Worm (Caenorhabditis elegans) whole organism, young adult: ENCODE measurements around the gene ZK380.4.
"Not testable (repeated sequence)": the region's sequence is repeated elsewhere in the genome, so short reads cannot be mapped to it uniquely, and the experiment has no call there.

ENCODE experiments used
- B0261.1 ChIP-seq: sonication (generic microtip); optimal IDR thresholded peaks from 2 replicates; lab custom pipeline; 2016; ENCODE audit warnings: mild to moderate bottlenecking, missing genetic modification characterization, moderate library complexity, missing compliant biosample characterization
- D2030.7 ChIP-seq: fragments of 200-800 bp; sonication (Bioruptor generic); IDR thresholded peaks from 2 replicates; pipeline ENCODE4 v1.3.6; 2022; ENCODE audit warnings: missing genetic modification reagents, missing genetic modification characterization, missing compliant biosample characterization
- F10E7.11 ChIP-seq: sonication (generic microtip); optimal IDR thresholded peaks from 2 replicates; lab custom pipeline; 2017; ENCODE audit warnings: mild to moderate bottlenecking, missing genetic modification characterization, moderate library complexity, missing compliant biosample characterization
- F57A8.1 ChIP-seq: fragments of 200-800 bp; sonication (Bioruptor generic); optimal IDR thresholded peaks from 2 replicates; lab custom pipeline; 2018; ENCODE audit warnings: mild to moderate bottlenecking, missing genetic modification characterization, moderate library complexity, missing compliant biosample characterization
- K11D2.4 ChIP-seq: fragments of 200-800 bp; sonication (Bioruptor generic); IDR thresholded peaks from 2 replicates; pipeline ENCODE4 v1.3.6; 2022; ENCODE audit warnings: missing genetic modification reagents, missing genetic modification characterization, missing compliant biosample characterization
- T07F8.4 ChIP-seq: sonication (generic microtip); optimal IDR thresholded peaks from 2 replicates; lab custom pipeline; 2016; ENCODE audit warnings: mild to moderate bottlenecking, missing genetic modification characterization, moderate library complexity, missing compliant biosample characterization
- Y56A3A.18 ChIP-seq: fragments of 200-800 bp; sonication (Bioruptor generic); IDR thresholded peaks from 2 replicates; pipeline ENCODE4 v1.3.6; 2022; ENCODE audit warnings: missing genetic modification reagents, missing genetic modification characterization, missing compliant biosample characterization
- ama-1 ChIP-seq, 3 experiments: fragments of 150-350 bp in 1 of 3; sonication (generic microtip) in 2 of 3; optimal IDR thresholded peaks; 2 replicates each; lab custom pipeline; 2014 to 2018; ENCODE audit warnings: missing biosample characterization in 2 of 3, missing genetic modification characterization in 2 of 3, missing genetic modification reagents in 2 of 3
- aptf-2 ChIP-seq: fragments of 200-800 bp; sonication (Bioruptor generic); conservative IDR thresholded peaks from 2 replicates; pipeline ENCODE4 v1.3.6; 2022; ENCODE audit warnings: missing genetic modification reagents, missing genetic modification characterization, missing compliant biosample characterization
- athp-1 ChIP-seq: sonication (generic microtip); optimal IDR thresholded peaks from 2 replicates; lab custom pipeline; 2017; ENCODE audit warnings: mild to moderate bottlenecking, missing genetic modification characterization, missing compliant biosample characterization
- ceh-27 ChIP-seq: fragments of 200-800 bp; sonication (Bioruptor generic); optimal IDR thresholded peaks from 2 replicates; lab custom pipeline; 2018; ENCODE audit warnings: mild to moderate bottlenecking, missing genetic modification characterization, moderate library complexity, missing compliant biosample characterization
- ceh-91 ChIP-seq: fragments of 200-800 bp; sonication (Bioruptor generic); IDR thresholded peaks from 2 replicates; pipeline ENCODE4 v1.3.6; 2022; ENCODE audit warnings: missing genetic modification reagents, missing genetic modification characterization, missing compliant biosample characterization
- chd-7 ChIP-seq: sonication (generic microtip); optimal IDR thresholded peaks from 2 replicates; lab custom pipeline; 2016; ENCODE audit warnings: mild to moderate bottlenecking, missing genetic modification characterization, moderate library complexity, missing compliant biosample characterization
- die-1 ChIP-seq: sonication (generic microtip); optimal IDR thresholded peaks from 2 replicates; lab custom pipeline; 2016; ENCODE audit warnings: missing genotype, mild to moderate bottlenecking, missing genetic modification characterization, missing compliant biosample characterization
- dox-1 ChIP-seq: fragments of 200-800 bp; sonication (Bioruptor generic); IDR thresholded peaks from 2 replicates; pipeline ENCODE4 v1.3.6; 2022; ENCODE audit warnings: missing genetic modification reagents, missing genetic modification characterization, missing compliant biosample characterization
- egrh-3 ChIP-seq: fragments of 200-800 bp; sonication (Bioruptor generic); IDR thresholded peaks from 2 replicates; pipeline ENCODE4 v1.3.6; 2022; ENCODE audit warnings: missing genetic modification reagents, missing genetic modification characterization, missing compliant biosample characterization
- fkh-3 ChIP-seq: sonication (generic microtip); optimal IDR thresholded peaks from 2 replicates; lab custom pipeline; 2016; ENCODE audit warnings: mild to moderate bottlenecking, missing genetic modification characterization, missing compliant biosample characterization
- him-1 ChIP-seq: sonication (generic microtip); optimal IDR thresholded peaks from 2 replicates; lab custom pipeline; 2016; ENCODE audit warnings: missing genotype, missing genetic modification reagents, missing genetic modification characterization, missing compliant biosample characterization
- hmg-1.2 ChIP-seq: fragments of 200-800 bp; sonication (Bioruptor generic); IDR thresholded peaks from 2 replicates; pipeline ENCODE4 v1.3.6; 2022; ENCODE audit warnings: missing genetic modification reagents, missing genetic modification characterization, missing compliant biosample characterization
- lin-26 ChIP-seq: fragments of 200-800 bp; sonication (Bioruptor generic); IDR thresholded peaks from 2 replicates; pipeline ENCODE4 v1.3.6; 2022; ENCODE audit warnings: missing genetic modification reagents, missing genetic modification characterization, missing compliant biosample characterization
- madf-6 ChIP-seq: fragments of 200-800 bp; sonication (Bioruptor generic); IDR thresholded peaks from 2 replicates; pipeline ENCODE4 v1.3.6; 2022; ENCODE audit warnings: missing genetic modification reagents, missing genetic modification characterization, missing compliant biosample characterization
- nfyb-1 ChIP-seq: fragments of 200-800 bp; sonication (Bioruptor generic); IDR thresholded peaks from 2 replicates; pipeline ENCODE4 v1.3.6; 2022; ENCODE audit warnings: missing genetic modification reagents, missing genetic modification characterization, missing compliant biosample characterization
- nhr-120 ChIP-seq: fragments of 200-800 bp; sonication (Bioruptor generic); IDR thresholded peaks from 2 replicates; pipeline ENCODE4 v1.3.6; 2022; ENCODE audit warnings: missing genetic modification characterization, missing compliant biosample characterization
- nhr-90 ChIP-seq: sonication (generic microtip); optimal IDR thresholded peaks from 2 replicates; lab custom pipeline; 2016; ENCODE audit warnings: missing genotype, mild to moderate bottlenecking, missing genetic modification characterization, missing compliant biosample characterization
- rpc-1 ChIP-seq, 2 experiments: fragments of 150-350 bp in 1 of 2; sonication (generic microtip) in 1 of 2; optimal IDR thresholded peaks; 2 replicates each; lab custom pipeline; 2014 to 2018; ENCODE audit warnings: missing biosample characterization in 1 of 2, missing genetic modification characterization in 1 of 2, missing genetic modification reagents in 1 of 2, missing genotype in 1 of 2
- snpc-3.4 ChIP-seq: sonication (generic microtip); optimal IDR thresholded peaks from 2 replicates; lab custom pipeline; 2017; ENCODE audit warnings: missing genetic modification characterization, mild to moderate bottlenecking, missing compliant biosample characterization, antibody characterized with exemption, moderate library complexity, missing genotype, missing genetic modification reagents
- tbp1 ChIP-seq: fragments of 200-800 bp; sonication (Bioruptor generic); optimal IDR thresholded peaks from 2 replicates; lab custom pipeline; 2018; ENCODE audit warnings: mild to moderate bottlenecking, missing genetic modification characterization, missing compliant biosample characterization
- xnd-1 ChIP-seq: sonication (generic microtip); optimal IDR thresholded peaks from 2 replicates; lab custom pipeline; 2016; ENCODE audit warnings: missing genotype, missing genetic modification reagents, missing genetic modification characterization, missing compliant biosample characterization
- ztf-18 ChIP-seq: sonication (generic microtip); optimal IDR thresholded peaks from 2 replicates; lab custom pipeline; 2016; ENCODE audit warnings: missing genotype, mild to moderate bottlenecking, missing genetic modification characterization, missing compliant biosample characterization
- ztf-25 ChIP-seq: fragments of 200-800 bp; sonication (Bioruptor generic); IDR thresholded peaks from 2 replicates; pipeline ENCODE4 v1.3.6; 2022; ENCODE audit warnings: missing genetic modification reagents, missing genetic modification characterization, missing compliant biosample characterization
- ztf-26 ChIP-seq: sonication (generic microtip); optimal IDR thresholded peaks from 2 replicates; lab custom pipeline; 2017; ENCODE audit warnings: missing genetic modification characterization, missing compliant biosample characterization

ZK380.4 gene

ce11 chrX:1696879-1697278, 45.1 kb upstream of the ZK380.4 start, which contains the start of gene C36C9.4:
C36C9.4 (minus strand) TSS chrX:1696979.
- TF ChIP-seq athp-1 (tag; lab: Kevin White, UChicago); chd-7 (tag; lab: Kevin White, UChicago); ama-1 (optimal IDR thresholded peaks at IDR 0.05; lab: Kevin White, UChicago); ama-1 (GFP tag; optimal IDR thresholded peaks at IDR 0.05; lab: Kevin White, UChicago): not testable (repeated sequence)

DNA sequence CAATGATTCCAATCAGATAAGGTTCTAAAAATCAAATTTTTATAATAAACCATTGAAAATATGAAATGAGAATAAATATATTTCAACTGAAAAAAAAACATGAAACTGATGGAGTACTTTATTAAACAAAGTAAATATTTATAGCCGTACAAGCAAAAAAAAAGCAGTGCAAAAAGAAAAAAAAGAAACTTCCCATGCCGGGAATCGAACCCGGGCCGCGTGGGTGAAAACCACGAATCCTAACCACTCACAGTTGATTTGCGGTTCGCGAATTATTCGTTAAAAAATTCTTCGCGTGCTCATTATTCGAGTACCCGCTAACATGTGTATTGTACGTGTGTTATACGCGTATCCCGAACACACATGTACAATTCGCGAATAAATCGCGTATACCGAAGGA, 39.1 kb upstream of the ZK380.4 start, which contains the start of gene C36C9.6:
Gene C36C9.6 (minus strand): TSS at position 101 of the 400 bp plus-strand sequence.
- TF ChIP-seq aptf-2 (GFP tag; lab: Robert Waterston, UW); xnd-1 (tag; lab: Kevin White, UChicago); ztf-18 (tag; lab: Kevin White, UChicago): not testable (repeated sequence)

ce11 chrX:1689996-1690395, 38.2 kb upstream of the ZK380.4 start, which contains the start of gene C36C9.12:
C36C9.12 (minus strand) TSS chrX:1690096.
- not testable (repeated sequence) for TF ChIP-seq aptf-2 (GFP tag; lab: Robert Waterston, UW); ceh-27; Y56A3A.18
- TF ChIP-seq, all 124 proteins: peak for 0; not testable (repeated sequence) for 124

- TF ChIP-seq fkh-3 (tag; lab: Kevin White, UChicago); F57A8.1 (GFP tag; lab: Kevin White, UChicago); F10E7.11 (tag; lab: Kevin White, UChicago): not testable (repeated sequence)
- TF ChIP-seq, all 124 proteins: peak for 0; not testable (repeated sequence) for 124
These were observed 35.3 kb upstream of the ZK380.4 start, which contains the start of gene C36C9.11 for ce11 chrX:1687079-1687478. C36C9.11 (plus strand) TSS chrX:1687379.

ce11 chrX:1682558-1682957, 30.8 kb upstream of the ZK380.4 start, which contains the start of gene meg-4:
meg-4 (plus strand) TSS chrX:1682954.
- no peak for TF ChIP-seq K11D2.4 (GFP tag; lab: Robert Waterston, UW)
- peak; percentile 62 for TF ChIP-seq hmg-1.2 (GFP tag; lab: Robert Waterston, UW)
- TF ChIP-seq ztf-26 (tag; lab: Kevin White, UChicago) = no peak
- TF ChIP-seq madf-6 (GFP tag; lab: Robert Waterston, UW) = 0 out of 2 replicates have a peak, but pooled peaks have one; percentile 29

DNA sequence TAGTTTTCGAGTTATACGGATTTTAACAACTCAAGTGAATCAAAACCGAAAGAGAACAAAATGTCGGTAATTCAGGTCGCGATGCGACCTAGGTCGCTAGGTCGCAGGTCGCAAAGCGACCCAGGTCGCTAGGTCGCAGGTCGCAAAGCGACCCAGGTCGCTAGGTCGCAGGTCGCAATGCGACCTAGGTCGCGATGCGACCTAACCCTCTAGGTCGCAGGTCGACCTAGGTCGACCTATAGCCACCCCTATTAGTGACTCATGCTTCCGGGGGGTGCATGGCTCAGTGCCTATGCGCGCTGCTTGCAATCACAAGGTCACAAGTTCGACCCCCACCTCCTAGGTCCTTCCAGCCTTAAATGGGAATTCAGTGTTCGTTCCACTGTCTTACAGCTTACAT, 29.7 kb upstream of the ZK380.4 start:
- 0 out of 2 replicates have a peak, but pooled peaks have one; percentile 15 for TF ChIP-seq nfyb-1
- TF ChIP-seq nhr-120 = 0 out of 2 replicates have a peak, but pooled peaks have one; percentile 56
- not testable (repeated sequence) for TF ChIP-seq rpc-1 (optimal IDR thresholded peaks at IDR 0.05; lab: Kevin White, UChicago)
- peak; percentile 15 for TF ChIP-seq rpc-1 (tag; optimal IDR thresholded peaks at IDR 0.05; lab: Kevin White, UChicago)
- peak; percentile 44; the same call in 1 of the 2 replicates for TF ChIP-seq egrh-3 (GFP tag; lab: Robert Waterston, UW)
- TF ChIP-seq, all 124 proteins: peak for 4; not testable (repeated sequence) for 120

- TF ChIP-seq xnd-1 (tag; lab: Kevin White, UChicago) = no peak
- TF ChIP-seq T07F8.4 (tag; lab: Kevin White, UChicago) = no peak
These were observed 26.2 kb upstream of the ZK380.4 start, which contains the start of gene fbxa-170 for ce11 chrX:1678021-1678420. fbxa-170 (minus strand) TSS chrX:1678121.

- TF ChIP-seq nhr-90 = no peak
These were observed 24.1 kb upstream of the ZK380.4 start for ce11 chrX:1675879-1676278.

DNA sequence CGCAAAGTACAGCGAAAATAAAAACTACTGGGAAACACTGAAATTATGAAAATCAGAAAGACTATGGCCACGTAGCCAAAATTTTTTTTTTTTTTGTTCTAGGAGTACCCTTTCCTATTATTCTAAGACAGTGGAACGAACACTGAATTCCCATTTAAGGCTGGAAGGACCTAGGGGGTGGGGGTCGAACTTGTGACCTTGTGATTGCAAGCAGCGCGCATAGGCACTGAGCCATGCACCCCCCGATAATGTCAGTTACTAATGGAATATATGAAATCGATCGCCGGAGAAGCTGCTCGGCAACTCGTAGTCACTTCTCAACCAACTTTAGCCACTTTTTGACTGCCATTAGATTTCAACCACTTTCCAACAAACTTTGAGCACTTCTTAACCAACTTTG, 23.4 kb upstream of the ZK380.4 start:
- TF ChIP-seq ztf-25 = 0 out of 2 replicates have a peak, but pooled peaks have one; percentile 49
- TF ChIP-seq rpc-1 (optimal IDR thresholded peaks at IDR 0.05; lab: Kevin White, UChicago) = peak; percentile 51
- peak; percentile 80 for TF ChIP-seq rpc-1 (tag; optimal IDR thresholded peaks at IDR 0.05; lab: Kevin White, UChicago)
- TF ChIP-seq ceh-91 (GFP tag; lab: Robert Waterston, UW) = 0 out of 2 replicates have a peak, but pooled peaks have one; percentile 22
- TF ChIP-seq snpc-3.4 (tag; lab: Kevin White, UChicago) = peak; percentile 26
- TF ChIP-seq B0261.1 (tag; lab: Kevin White, UChicago) = peak; percentile 56
- TF ChIP-seq D2030.7 = peak; percentile 76
- TF ChIP-seq ztf-18 (tag; lab: Kevin White, UChicago) = peak; percentile 8
- peak; percentile 70 for TF ChIP-seq him-1 (tag; lab: Kevin White, UChicago)
- peak; percentile 67; the same call in 1 of the 2 replicates for TF ChIP-seq lin-26
- peak; percentile 77 for TF ChIP-seq tbp1 (GFP tag; lab: Kevin White, UChicago)
- TF ChIP-seq dox-1 (GFP tag; lab: Robert Waterston, UW) = peak; percentile 53
- TF ChIP-seq die-1 (tag; lab: Kevin White, UChicago) = peak; percentile 45
